Fruit fly (Drosophila melanogaster) ovary, adult (tissue): ENCODE measurements around the gene MsR2.

ENCODE experiments used
- CG17801 ChIP-seq: fragments of 200-800 bp; optimal IDR thresholded peaks from 2 replicates; lab custom pipeline; 2019; ENCODE audit warnings: missing biosample characterization, mild to moderate bottlenecking, missing genetic modification characterization, moderate library complexity; ENCODE audit not compliant: partially characterized antibody

The MsR2 gene

dm6 chr3L:2268525-2268924 is 14.2 kb upstream of the MsR2 start, which contains the start of gene CG32302:
CG32302 (plus strand) TSS chr3L:2268825.
- no peak for TF ChIP-seq CG17801 (GFP tag; lab: Kevin White, UChicago)

dm6 chr3L:2272669-2273068 is 10.0 kb upstream of the MsR2 start, which contains the start of gene yellow-g:
yellow-g (minus strand) TSS chr3L:2272769.
- TF ChIP-seq CG17801 (GFP tag; lab: Kevin White, UChicago) = no peak

dm6 chr3L:2273392-2273791 is 9.3 kb upstream of the MsR2 start:
- no peak for TF ChIP-seq CG17801 (GFP tag; lab: Kevin White, UChicago)

dm6 chr3L:2276250-2276649 is 6.4 kb upstream of the MsR2 start, which contains the start of gene yellow-g2:
yellow-g2 (plus strand) TSS chr3L:2276550.
- TF ChIP-seq CG17801 (GFP tag; lab: Kevin White, UChicago) = no peak

- no peak for TF ChIP-seq CG17801 (GFP tag; lab: Kevin White, UChicago)
Measured at dm6 chr3L:2322257-2322776, 39.6 kb downstream of the MsR2 start, which contains the start of gene MsR1. MsR1 (plus strand) TSS chr3L:2322693.

- no peak for TF ChIP-seq CG17801 (GFP tag; lab: Kevin White, UChicago)
Measured at dm6 chr3L:2325276-2325675, 42.6 kb downstream of the MsR2 start.

- no peak for TF ChIP-seq CG17801 (GFP tag; lab: Kevin White, UChicago)
Measured at dm6 chr3L:2328804-2329203, 46.1 kb downstream of the MsR2 start.

dm6 chr3L:2332228-2332627 is 49.5 kb downstream of the MsR2 start:
- no peak for TF ChIP-seq CG17801 (GFP tag; lab: Kevin White, UChicago)
